Worm (Caenorhabditis elegans) whole organism, early embryonic: Measurements from ENCODE around the gene rpn-6.1.

ENCODE experiments used
- B0310.2 ChIP-seq: sonication (generic microtip); optimal IDR thresholded peaks from 2 replicates; lab custom pipeline; 2016; ENCODE audit warnings: mild to moderate bottlenecking, missing genetic modification characterization, missing compliant biosample characterization
- F13C5.2 ChIP-seq: sonication (generic microtip); optimal IDR thresholded peaks from 2 replicates; lab custom pipeline; 2017; ENCODE audit warnings: mild to moderate bottlenecking, missing genetic modification characterization, inconsistent platforms, missing compliant biosample characterization
- aly-1 ChIP-seq: sonication (generic microtip); optimal IDR thresholded peaks from 2 replicates; lab custom pipeline; 2016; ENCODE audit warnings: missing genetic modification characterization, missing compliant biosample characterization
- ama-1 ChIP-seq: fragments of 150-350 bp; optimal IDR thresholded peaks from 2 replicates; lab custom pipeline; 2014
- ceh-13 ChIP-seq: fragments of 200-800 bp; sonication (Bioruptor generic); optimal IDR thresholded peaks from 2 replicates; lab custom pipeline; 2018; ENCODE audit warnings: mild to moderate bottlenecking, missing genetic modification characterization, missing compliant biosample characterization
- ceh-36 ChIP-seq: sonication (generic microtip); optimal IDR thresholded peaks from 2 replicates; lab custom pipeline; 2016; ENCODE audit warnings: missing genetic modification characterization, inconsistent platforms, missing compliant biosample characterization
- ets-7 ChIP-seq: sonication (generic microtip); optimal IDR thresholded peaks from 2 replicates; lab custom pipeline; 2016; ENCODE audit warnings: missing genotype, missing genetic modification characterization, missing compliant biosample characterization
- flt-1 ChIP-seq: fragments of 200-800 bp; sonication (Bioruptor generic); IDR thresholded peaks from 2 replicates; pipeline ENCODE4 v1.3.6; 2022; ENCODE audit warnings: missing genetic modification characterization, missing compliant biosample characterization
- hmbx-1 ChIP-seq: sonication (generic microtip); optimal IDR thresholded peaks from 2 replicates; lab custom pipeline; 2016; ENCODE audit warnings: mild to moderate bottlenecking, missing genetic modification characterization, missing compliant biosample characterization
- hmg-4 ChIP-seq: fragments of 200-800 bp; sonication (Bioruptor generic); optimal IDR thresholded peaks from 2 replicates; lab custom pipeline; 2018; ENCODE audit warnings: mild to moderate bottlenecking, missing genetic modification characterization, missing compliant biosample characterization
- hnd-1 ChIP-seq: sonication (generic microtip); optimal IDR thresholded peaks from 2 replicates; lab custom pipeline; 2016; ENCODE audit warnings: missing genetic modification characterization, missing compliant biosample characterization
- pes-1 ChIP-seq: fragments of 200-800 bp; sonication (Bioruptor generic); IDR thresholded peaks from 2 replicates; pipeline ENCODE4 v1.3.6; 2022; ENCODE audit warnings: missing genetic modification reagents, missing genetic modification characterization, missing compliant biosample characterization
- scrt-1 ChIP-seq: fragments of 200-800 bp; sonication (Bioruptor generic); IDR thresholded peaks from 2 replicates; pipeline ENCODE4 v1.3.6; 2022; ENCODE audit warnings: missing genetic modification characterization, missing compliant biosample characterization
- sea-1 ChIP-seq: fragments of 200-800 bp; sonication (Bioruptor generic); conservative IDR thresholded peaks from 2 replicates; pipeline ENCODE4 v1.3.6; 2022; ENCODE audit warnings: missing genetic modification characterization, missing compliant biosample characterization
- tbx-11 ChIP-seq: fragments of 200-800 bp; sonication (Bioruptor generic); IDR thresholded peaks from 2 replicates; pipeline ENCODE4 v1.3.6; 2022; ENCODE audit warnings: missing genetic modification characterization, missing compliant biosample characterization
- tbx-37 ChIP-seq: fragments of 200-800 bp; sonication (Bioruptor generic); conservative IDR thresholded peaks from 2 replicates; pipeline ENCODE4 v1.3.6; 2022; ENCODE audit warnings: missing genetic modification reagents, missing genetic modification characterization, missing compliant biosample characterization
- tra-4 ChIP-seq: sonication (generic microtip); optimal IDR thresholded peaks from 2 replicates; lab custom pipeline; 2017; ENCODE audit warnings: missing genetic modification characterization, missing compliant biosample characterization

rpn-6.1 gene

DNA sequence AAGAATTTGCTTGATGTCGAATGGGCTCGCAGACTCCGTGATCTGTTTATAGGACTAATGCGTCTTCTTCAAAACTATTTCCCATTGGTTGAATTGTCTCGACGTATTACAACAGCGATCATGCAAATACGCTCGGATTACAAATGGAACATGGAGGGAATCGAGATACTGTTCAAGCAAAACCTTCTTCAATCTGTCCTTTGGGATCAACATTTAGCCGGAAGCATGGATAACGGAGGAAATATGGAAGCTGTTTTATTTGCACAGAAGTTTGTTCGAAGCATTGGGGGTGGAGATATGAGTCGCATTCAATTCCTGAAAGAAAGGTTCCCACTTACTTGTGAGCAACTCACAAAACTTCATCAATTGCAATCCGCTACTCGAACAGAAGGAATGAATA, 6.0 kb downstream of the rpn-6.1 start:
- no peak for TF ChIP-seq aly-1
- TF ChIP-seq tra-4 = no peak
- no peak for TF ChIP-seq hmg-4 (GFP tag; lab: Kevin White, UChicago)
- no peak for TF ChIP-seq ceh-13 (GFP tag; lab: Kevin White, UChicago)

DNA sequence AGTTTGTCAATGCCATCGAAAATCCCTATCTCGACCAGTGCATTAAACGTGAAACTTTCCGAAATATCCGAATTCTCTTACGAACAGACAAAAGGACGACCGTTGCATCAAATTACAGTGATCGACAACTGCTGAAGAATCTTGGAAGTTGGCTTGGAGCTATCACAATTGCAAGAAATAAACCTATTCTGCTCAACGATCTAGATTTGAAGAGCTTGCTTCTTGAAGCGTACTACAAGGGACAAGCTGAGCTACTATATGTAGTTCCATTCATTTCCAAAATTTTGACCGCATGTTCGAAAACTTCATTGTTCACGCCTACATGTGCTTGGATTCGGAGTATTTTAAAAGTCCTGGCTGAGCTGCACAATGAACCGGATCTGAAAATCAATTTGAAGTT, 7.8 kb downstream of the rpn-6.1 start:
- TF ChIP-seq flt-1 = no peak
- no peak for TF ChIP-seq tbx-37 (GFP tag; lab: Robert Waterston, UW)
- no peak for TF ChIP-seq ama-1 (lab: Kevin White, UChicago)

DNA sequence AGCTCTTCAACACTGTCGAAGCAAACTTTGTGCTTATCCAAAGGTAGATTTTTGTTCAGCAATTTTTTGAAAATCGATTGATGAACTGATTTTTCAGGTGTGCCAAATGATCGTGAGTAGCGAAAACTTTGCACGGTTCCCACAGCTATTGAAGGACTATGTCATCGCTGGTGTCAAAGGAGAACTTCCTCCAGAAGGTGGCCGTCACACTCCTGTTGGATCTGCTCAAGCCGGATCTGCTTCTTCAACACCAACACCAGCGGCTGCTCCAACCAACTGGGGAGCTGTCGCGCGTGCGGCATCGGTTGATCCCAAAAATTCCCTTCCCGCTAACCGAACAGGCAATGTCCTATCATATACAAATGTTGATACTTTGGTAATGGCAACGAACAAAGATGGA, 8.4 kb downstream of the rpn-6.1 start:
- TF ChIP-seq ceh-13 (GFP tag; lab: Kevin White, UChicago) (no peak), hmbx-1 (tag; lab: Kevin White, UChicago) (no peak), ets-7 (tag; lab: Kevin White, UChicago) (no peak), F13C5.2 (tag; lab: Kevin White, UChicago) (no peak), hmg-4 (GFP tag; lab: Kevin White, UChicago) (no peak), aly-1 (no peak), B0310.2 (tag; lab: Kevin White, UChicago) (no peak), scrt-1 (no peak), ama-1 (lab: Kevin White, UChicago) (no peak), tbx-37 (GFP tag; lab: Robert Waterston, UW) (no peak), ceh-36 (tag; lab: Kevin White, UChicago) (no peak), tra-4 (no peak), hnd-1 (tag; lab: Kevin White, UChicago) (no peak), tbx-11 (GFP tag; lab: Robert Waterston, UW) (no peak), flt-1 (no peak)

DNA sequence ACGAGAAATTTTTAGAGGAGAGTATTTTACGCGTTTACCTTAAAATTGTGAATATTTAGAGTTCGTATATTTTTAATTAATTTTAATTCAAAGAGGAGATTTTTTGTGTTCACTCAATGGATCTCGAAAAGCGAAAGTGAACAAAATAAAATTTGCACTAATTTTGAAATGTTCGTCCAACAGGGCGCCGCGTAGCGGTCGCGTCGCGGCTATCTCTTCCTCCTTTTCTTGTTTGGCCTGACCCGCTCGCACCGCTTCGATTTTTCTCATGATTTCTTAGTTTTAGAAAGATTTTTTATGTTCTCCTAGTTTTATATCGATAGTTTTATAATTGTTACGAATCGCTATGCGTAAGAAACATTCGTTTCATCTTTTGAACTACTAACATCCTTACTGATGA, 10.4 kb downstream of the rpn-6.1 start:
- TF ChIP-seq sea-1 (GFP tag; lab: Robert Waterston, UW) (no peak), ets-7 (tag; lab: Kevin White, UChicago) (no peak), tbx-11 (GFP tag; lab: Robert Waterston, UW) (no peak), B0310.2 (tag; lab: Kevin White, UChicago) (no peak), aly-1 (no peak), hmg-4 (GFP tag; lab: Kevin White, UChicago) (no peak), hmbx-1 (tag; lab: Kevin White, UChicago) (no peak), pes-1 (GFP tag; lab: Robert Waterston, UW) (no peak), F13C5.2 (tag; lab: Kevin White, UChicago) (no peak), ceh-36 (tag; lab: Kevin White, UChicago) (no peak), ceh-13 (GFP tag; lab: Kevin White, UChicago) (no peak), hnd-1 (tag; lab: Kevin White, UChicago) (no peak), scrt-1 (no peak)

DNA sequence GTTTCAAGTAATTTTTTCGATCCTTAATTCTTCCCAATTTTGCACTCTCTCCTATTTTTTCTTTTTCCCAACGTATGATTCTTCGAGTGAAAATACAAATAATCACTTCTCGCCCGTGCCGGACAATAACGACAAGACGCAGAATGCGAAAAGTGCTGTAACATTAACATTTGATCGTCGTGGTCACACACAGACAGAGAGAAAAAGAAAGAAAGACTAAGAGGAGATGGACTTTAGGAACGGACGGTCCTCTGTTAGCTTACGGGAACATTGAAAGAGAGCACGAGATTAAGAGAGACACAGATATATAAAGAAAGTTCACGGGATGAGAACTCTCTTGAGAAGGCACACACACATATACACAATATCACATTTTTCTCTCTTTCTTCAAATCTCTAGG, 13.9 kb downstream of the rpn-6.1 start:
- no peak for TF ChIP-seq ceh-36 (tag; lab: Kevin White, UChicago)
- TF ChIP-seq hnd-1 (tag; lab: Kevin White, UChicago) = no peak
- TF ChIP-seq ceh-13 (GFP tag; lab: Kevin White, UChicago) = no peak
- TF ChIP-seq F13C5.2 (tag; lab: Kevin White, UChicago) = no peak
- no peak for TF ChIP-seq tra-4
- no peak for TF ChIP-seq tbx-11 (GFP tag; lab: Robert Waterston, UW)
- TF ChIP-seq pes-1 (GFP tag; lab: Robert Waterston, UW) = no peak

DNA sequence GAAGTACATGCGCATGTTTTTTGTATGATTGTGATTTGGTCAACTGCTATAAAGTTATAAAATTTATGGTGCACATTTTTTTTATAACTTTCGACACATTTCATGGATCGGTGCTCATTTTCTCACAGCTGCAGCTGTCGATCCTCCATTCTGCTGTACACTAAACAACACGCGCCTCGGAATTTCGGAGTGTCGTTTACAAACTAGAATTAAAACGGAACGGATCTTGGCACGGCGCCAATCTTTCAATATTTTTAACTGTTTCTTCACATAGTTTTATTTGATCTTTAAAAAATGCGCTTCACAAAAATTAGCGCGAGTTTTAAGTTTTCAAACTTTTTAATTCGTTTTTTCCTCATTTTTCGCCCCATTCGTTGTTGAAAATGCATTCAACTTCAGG, 15.4 kb downstream of the rpn-6.1 start, which contains the start of gene let-711:
let-711 (plus strand) TSS at position 337 of the 400 bp plus-strand sequence.
- TF ChIP-seq hmg-4 (GFP tag; lab: Kevin White, UChicago) = no peak
- no peak for TF ChIP-seq ceh-13 (GFP tag; lab: Kevin White, UChicago)
- no peak for TF ChIP-seq B0310.2 (tag; lab: Kevin White, UChicago)
- TF ChIP-seq tbx-37 (GFP tag; lab: Robert Waterston, UW) = no peak
- no peak for TF ChIP-seq aly-1
- no peak for TF ChIP-seq hnd-1 (tag; lab: Kevin White, UChicago)
- no peak for TF ChIP-seq ceh-36 (tag; lab: Kevin White, UChicago)
- no peak for TF ChIP-seq tbx-11 (GFP tag; lab: Robert Waterston, UW)
- TF ChIP-seq ets-7 (tag; lab: Kevin White, UChicago) = no peak
- no peak for TF ChIP-seq tra-4
- no peak for TF ChIP-seq scrt-1
- TF ChIP-seq sea-1 (GFP tag; lab: Robert Waterston, UW) = no peak
- no peak for TF ChIP-seq F13C5.2 (tag; lab: Kevin White, UChicago)
- TF ChIP-seq hmbx-1 (tag; lab: Kevin White, UChicago) = no peak
- no peak for TF ChIP-seq flt-1

DNA sequence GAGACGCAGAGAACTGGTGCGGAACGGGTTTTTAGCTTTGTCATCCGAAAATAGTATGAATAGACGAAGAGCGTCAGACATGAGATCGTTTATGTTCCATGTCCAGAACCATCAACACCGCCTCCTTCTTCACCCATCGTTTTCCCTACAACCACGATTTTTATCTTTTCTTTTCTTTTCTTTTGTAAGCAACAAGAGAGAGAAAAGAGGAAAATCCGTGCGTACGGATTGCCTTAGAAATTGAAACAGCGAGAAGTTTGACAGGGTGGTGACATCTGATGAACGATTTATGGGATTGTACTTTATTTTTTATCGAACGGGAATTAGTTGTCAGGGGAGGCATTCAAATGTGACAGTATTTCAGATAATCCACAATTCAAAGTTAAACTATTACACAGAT, 16.1 kb downstream of the rpn-6.1 start, which contains the start of gene abu-13:
abu-13 (minus strand) TSS at position 152 of the 400 bp plus-strand sequence.
- no peak for TF ChIP-seq sea-1 (GFP tag; lab: Robert Waterston, UW)
- TF ChIP-seq ets-7 (tag; lab: Kevin White, UChicago) = no peak
- TF ChIP-seq tbx-11 (GFP tag; lab: Robert Waterston, UW) = no peak
- TF ChIP-seq flt-1 = no peak
- TF ChIP-seq hnd-1 (tag; lab: Kevin White, UChicago) = no peak
- TF ChIP-seq aly-1 = no peak
- no peak for TF ChIP-seq tbx-37 (GFP tag; lab: Robert Waterston, UW)
- no peak for TF ChIP-seq ceh-13 (GFP tag; lab: Kevin White, UChicago)
- no peak for TF ChIP-seq pes-1 (GFP tag; lab: Robert Waterston, UW)
- no peak for TF ChIP-seq scrt-1
- no peak for TF ChIP-seq B0310.2 (tag; lab: Kevin White, UChicago)
- TF ChIP-seq F13C5.2 (tag; lab: Kevin White, UChicago) = no peak
- no peak for TF ChIP-seq ceh-36 (tag; lab: Kevin White, UChicago)
- TF ChIP-seq ama-1 (lab: Kevin White, UChicago) = no peak
- TF ChIP-seq hmbx-1 (tag; lab: Kevin White, UChicago) = no peak
- TF ChIP-seq hmg-4 (GFP tag; lab: Kevin White, UChicago) = no peak
- no peak for TF ChIP-seq tra-4
